Worm (Caenorhabditis elegans): Measurements from ENCODE around the gene F31B12.4.
A peak's percentile ranks its signal among the peaks of the same experiment; 100 is the strongest.

DNA sequence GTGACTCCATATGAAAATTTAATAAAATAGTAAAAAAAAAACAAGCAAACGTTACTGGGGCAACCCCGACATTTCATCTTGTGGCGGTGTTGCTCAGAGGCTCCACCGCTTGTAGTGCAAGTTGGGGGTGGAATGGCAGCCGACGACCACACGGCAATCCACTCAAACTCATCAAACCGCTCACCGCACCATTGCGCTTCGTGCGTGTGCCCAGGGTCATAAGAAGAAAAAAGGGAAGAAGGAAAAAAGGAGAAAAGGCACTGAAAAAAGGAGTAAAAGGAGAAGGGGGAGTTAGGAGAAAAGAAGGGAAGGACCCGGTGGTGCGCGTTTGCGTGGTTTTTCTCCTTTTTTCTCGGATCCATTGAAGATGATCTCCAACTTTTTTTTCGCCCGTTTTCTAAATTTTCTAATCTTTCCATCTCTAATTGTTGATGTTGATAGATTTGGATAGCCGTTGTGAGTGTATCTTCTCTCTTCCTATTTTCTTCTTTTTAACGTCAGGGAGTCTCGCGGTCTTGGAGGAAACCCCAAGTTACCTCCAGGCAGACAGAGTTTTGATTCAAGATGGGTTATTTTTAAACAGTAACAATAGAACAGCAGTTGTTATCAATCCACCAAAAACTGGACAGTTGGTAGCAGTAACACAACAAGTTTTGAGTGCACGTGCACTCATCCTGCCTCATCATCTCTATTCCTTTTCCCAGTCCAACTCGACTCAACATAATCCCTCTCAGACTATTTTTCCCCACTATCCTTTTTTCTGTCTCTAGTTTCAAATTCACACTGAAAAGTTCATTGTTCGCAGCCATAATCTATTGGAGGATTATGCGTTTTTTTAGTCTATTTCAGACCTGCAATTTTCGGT, 36.0 kb upstream of the F31B12.4 start:
- TF ChIP-seq egl-44 (GFP tag; IDR thresholded peaks at IDR 0.05), result no peak
- TF ChIP-seq lir-1 (GFP tag; conservative IDR thresholded peaks at IDR 0.05), result no peak
- no peak for TF ChIP-seq nhr-90 (tag; optimal IDR thresholded peaks at IDR 0.05)
- TF ChIP-seq T26A5.8 (tag; optimal IDR thresholded peaks at IDR 0.05), result no peak
- TF ChIP-seq egl-18 (GFP tag; IDR thresholded peaks at IDR 0.05), result no peak
- no peak for TF ChIP-seq repo-1 (tag; optimal IDR thresholded peaks at IDR 0.05)
- TF ChIP-seq C06A6.2 (GFP tag; conservative IDR thresholded peaks at IDR 0.05), result no peak
- no peak for TF ChIP-seq K12H6.12 (tag; optimal IDR thresholded peaks at IDR 0.05)
- no peak for TF ChIP-seq lin-35 (GFP tag; optimal IDR thresholded peaks at IDR 0.05)
- TF ChIP-seq nfya-1 (tag; optimal IDR thresholded peaks at IDR 0.05; ENCODE audit: borderline replicate concordance, insufficient read depth), result no peak
- TF ChIP-seq ama-1 (optimal IDR thresholded peaks at IDR 0.05), result no peak
- TF ChIP-seq ama-1 (GFP tag; optimal IDR thresholded peaks at IDR 0.05), result peak in 1 of 2 experiments; percentile 18
